Worm (Caenorhabditis elegans) whole organism, L1 larva: Measurements from ENCODE around the gene C15B12.4.
A peak's percentile ranks its signal among the peaks of the same experiment; 100 is the strongest.

Source experiments
- elt-2 ChIP-seq: sonication (generic microtip); optimal IDR thresholded peaks from 2 replicates; lab custom pipeline; 2016; ENCODE audit warnings: missing genetic modification characterization, mild to moderate bottlenecking, inconsistent platforms, missing compliant biosample characterization, missing genetic modification reagents
- lin-14 ChIP-seq: fragments of 200-800 bp; sonication (Bioruptor generic); optimal IDR thresholded peaks from 2 replicates; lab custom pipeline; 2018; ENCODE audit warnings: mild to moderate bottlenecking, missing genetic modification characterization, moderate library complexity, missing compliant biosample characterization
- lin-39 ChIP-seq: fragments of 150-350 bp; optimal IDR thresholded peaks from 2 replicates; lab custom pipeline; 2014; ENCODE audit warnings: missing biosample characterization, missing genetic modification reagents, missing genetic modification characterization
- lsy-2 ChIP-seq, 2 experiments: fragments of 150-350 bp; optimal IDR thresholded peaks; 2 replicates each; lab custom pipeline; 2014; ENCODE audit warnings: missing biosample characterization in 2 of 2, missing genetic modification characterization in 2 of 2
- nhr-19 ChIP-seq: fragments of 200-800 bp; sonication (Bioruptor generic); conservative IDR thresholded peaks from 2 replicates; pipeline ENCODE4 v1.3.6; 2022; ENCODE audit warnings: missing genetic modification characterization, missing compliant biosample characterization
- nhr-47 ChIP-seq: sonication (generic microtip); optimal IDR thresholded peaks from 2 replicates; lab custom pipeline; 2016; ENCODE audit warnings: mild to moderate bottlenecking, missing genetic modification characterization, moderate library complexity, missing compliant biosample characterization
- nhr-90 ChIP-seq: sonication (generic microtip); optimal IDR thresholded peaks from 2 replicates; lab custom pipeline; 2016; ENCODE audit warnings: mild to moderate bottlenecking, missing genetic modification characterization, missing compliant biosample characterization; ENCODE audit not compliant: poor library complexity
- pqm-1 ChIP-seq: sonication (generic microtip); optimal IDR thresholded peaks from 3 replicates; lab custom pipeline; 2017; ENCODE audit warnings: missing biosample characterization, missing genetic modification characterization
- swsn-7 ChIP-seq: sonication (generic microtip); optimal IDR thresholded peaks from 2 replicates; lab custom pipeline; 2016; ENCODE audit warnings: missing genetic modification characterization, missing compliant biosample characterization
- ztf-4 ChIP-seq: fragments of 150-350 bp; optimal IDR thresholded peaks from 2 replicates; lab custom pipeline; 2014; ENCODE audit warnings: missing biosample characterization, missing genetic modification characterization

C15B12.4 gene

DNA sequence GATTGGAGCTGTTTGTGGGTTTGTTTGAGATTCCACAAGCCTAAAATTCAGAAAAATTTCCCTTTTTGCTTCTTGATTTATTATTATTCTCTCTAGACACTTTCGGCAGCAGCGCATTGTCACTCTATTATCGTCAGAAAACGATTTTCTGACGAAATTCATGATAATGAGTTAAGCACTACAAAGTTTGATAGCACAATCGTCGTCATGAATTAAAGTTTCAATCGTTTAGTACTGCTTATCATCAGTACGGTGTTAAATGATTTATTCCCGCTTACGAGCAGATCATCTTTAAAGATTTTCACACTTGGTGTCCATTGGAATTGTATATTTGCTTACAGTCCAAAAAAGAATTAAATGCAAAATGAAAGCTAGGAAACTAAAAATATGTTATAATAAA, 44.0 kb downstream of the C15B12.4 start:
- TF ChIP-seq ztf-4 (tag; lab: Kevin White, UChicago) (no peak), elt-2 (tag; lab: Kevin White, UChicago) (peak; percentile 88)

DNA sequence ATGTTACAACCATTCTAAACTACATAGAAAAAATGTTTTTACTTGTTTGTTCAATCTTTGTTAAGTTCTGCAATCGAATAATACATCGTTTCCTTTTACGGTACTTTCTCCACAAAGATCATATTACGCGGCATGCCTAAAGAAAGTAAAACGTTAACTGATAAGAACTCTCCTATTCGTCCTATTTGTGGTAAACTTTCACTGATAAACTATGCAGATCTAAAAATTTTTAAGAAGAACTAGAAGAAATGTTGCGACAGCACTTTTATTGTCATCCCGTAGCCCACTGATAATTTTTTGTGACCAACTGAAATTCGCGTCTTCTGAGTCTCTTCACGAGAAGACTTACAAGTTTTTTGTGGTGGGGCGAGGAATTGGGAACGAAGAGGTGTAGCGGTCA, 46.4 kb downstream of the C15B12.4 start:
- peak; percentile 5 for TF ChIP-seq lin-14 (GFP tag; lab: Kevin White, UChicago)
- TF ChIP-seq pqm-1 = peak; percentile 22
- no peak for TF ChIP-seq nhr-19 (GFP tag; lab: Robert Waterston, UW)
- peak; percentile 91 for TF ChIP-seq elt-2 (tag; lab: Kevin White, UChicago)
- TF ChIP-seq nhr-90 = peak; percentile 1
- no peak for TF ChIP-seq nhr-47 (tag; lab: Kevin White, UChicago)
- peak in 1 of 2 experiments; percentile 22 for TF ChIP-seq lsy-2 (tag; optimal IDR thresholded peaks at IDR 0.05; lab: Kevin White, UChicago)

DNA sequence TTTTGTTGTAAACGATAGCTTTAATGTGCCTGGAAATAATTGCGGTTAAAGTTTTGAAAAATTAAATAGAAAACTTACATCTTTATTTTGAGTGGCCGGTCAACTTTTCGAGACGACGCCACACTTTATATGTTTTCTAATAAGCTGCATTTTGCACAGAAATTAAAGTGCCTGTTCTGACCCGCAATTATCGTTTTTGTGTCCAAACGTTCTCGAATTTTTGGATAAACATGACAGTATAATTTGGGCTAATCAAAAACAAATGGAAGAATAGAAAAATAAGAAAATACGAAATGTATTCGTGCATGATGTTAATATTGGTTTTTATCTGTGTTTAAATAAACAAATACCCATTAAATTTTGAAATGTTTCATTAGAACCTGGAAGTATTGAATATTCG, 52.9 kb downstream of the C15B12.4 start, which contains the start of gene K10C2.12:
K10C2.12 (minus strand) TSS at position 101 of the 400 bp plus-strand sequence.
- no peak for TF ChIP-seq swsn-7 (tag; lab: Kevin White, UChicago)
- no peak for TF ChIP-seq lin-39
